Fruit fly (Drosophila melanogaster) whole organism, prepupa: Measurements from ENCODE around the gene CG46506.
"Not testable (repeated sequence)": the region's sequence is repeated elsewhere in the genome, so short reads cannot be mapped to it uniquely, and the experiment has no call there.

Experiments used
- CG11902 ChIP-seq: fragments of 200-800 bp; sonication (Bioruptor generic); optimal IDR thresholded peaks from 3 replicates; lab custom pipeline; 2016; ENCODE audit warnings: missing biosample characterization, missing genetic modification characterization
- CG9139 ChIP-seq: fragments of 200-800 bp; sonication (Bioruptor generic); optimal IDR thresholded peaks from 3 replicates; lab custom pipeline; 2017; ENCODE audit warnings: missing biosample characterization, mild to moderate bottlenecking, missing genetic modification characterization
- Ets21C ChIP-seq: fragments of 200-800 bp; sonication (Bioruptor generic); optimal IDR thresholded peaks from 3 replicates; lab custom pipeline; 2016; ENCODE audit warnings: missing biosample characterization, missing genetic modification characterization
- Sox14 ChIP-seq: fragments of 200-800 bp; sonication (Bioruptor generic); optimal IDR thresholded peaks from 3 replicates; lab custom pipeline; 2016; ENCODE audit warnings: missing biosample characterization, missing genetic modification characterization
- fd59A ChIP-seq: fragments of 200-800 bp; sonication (Bioruptor generic); optimal IDR thresholded peaks from 2 replicates; lab custom pipeline; 2017; ENCODE audit warnings: missing biosample characterization, mild to moderate bottlenecking, missing genetic modification characterization, missing genetic modification reagents
- fd85E ChIP-seq: fragments of 200-800 bp; sonication (Bioruptor generic); optimal IDR thresholded peaks from 3 replicates; lab custom pipeline; 2016; ENCODE audit warnings: missing biosample characterization, missing genetic modification characterization
- lz ChIP-seq: fragments of 200-800 bp; sonication (Bioruptor generic); optimal IDR thresholded peaks from 3 replicates; lab custom pipeline; 2016; ENCODE audit warnings: missing biosample characterization, missing genetic modification characterization
- salr ChIP-seq, 2 experiments: fragments of 200-800 bp; sonication (Bioruptor generic); optimal IDR thresholded peaks; 3 replicates each; lab custom pipeline; 2016 to 2018; ENCODE audit warnings: missing biosample characterization in 2 of 2, missing genetic modification characterization in 2 of 2, mild to moderate bottlenecking in 1 of 2
- spab ChIP-seq: fragments of 200-800 bp; sonication (Bioruptor generic); optimal IDR thresholded peaks from 2 replicates; lab custom pipeline; 2017; ENCODE audit warnings: missing biosample characterization, mild to moderate bottlenecking, missing genetic modification characterization, missing genetic modification reagents
- ss ChIP-seq, 2 experiments: fragments of 200-800 bp; sonication (Bioruptor generic); optimal IDR thresholded peaks; 2 replicates in 1 of 2; 3 replicates in 1 of 2; lab custom pipeline; 2017 to 2018; ENCODE audit warnings: mild to moderate bottlenecking in 2 of 2, missing biosample characterization in 2 of 2, missing genetic modification characterization in 2 of 2, moderate library complexity in 1 of 2

CG46506 gene

DNA sequence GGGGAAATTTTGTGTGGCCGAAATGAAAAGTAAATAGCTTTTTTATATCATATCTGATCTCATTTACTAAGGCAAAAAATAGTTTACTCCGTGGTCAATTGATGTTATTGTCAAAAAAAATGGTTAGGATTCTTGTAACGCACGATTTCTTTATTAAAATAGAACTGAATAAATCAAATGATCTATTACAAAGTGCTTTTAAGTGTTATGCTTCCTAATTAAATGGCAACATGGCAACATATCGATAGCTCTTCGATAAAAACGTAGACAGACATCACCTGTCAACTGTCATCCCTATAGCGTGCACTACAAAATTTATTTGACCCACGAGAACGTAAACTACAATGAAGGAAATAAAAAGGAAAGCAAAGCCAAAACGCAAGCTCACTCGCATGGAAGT is 29.4 kb downstream of the CG46506 start, which contains the start of gene CG46512:
TSS of gene CG46512 (plus strand) at position 301 of the 400 bp plus-strand sequence.
- not testable (repeated sequence) for TF ChIP-seq CG9139 (GFP tag; lab: Kevin White, UChicago); fd85E (GFP tag; lab: Kevin White, UChicago); salr (GFP tag; optimal IDR thresholded peaks at IDR 0.05; lab: Kevin White, UChicago)

DNA sequence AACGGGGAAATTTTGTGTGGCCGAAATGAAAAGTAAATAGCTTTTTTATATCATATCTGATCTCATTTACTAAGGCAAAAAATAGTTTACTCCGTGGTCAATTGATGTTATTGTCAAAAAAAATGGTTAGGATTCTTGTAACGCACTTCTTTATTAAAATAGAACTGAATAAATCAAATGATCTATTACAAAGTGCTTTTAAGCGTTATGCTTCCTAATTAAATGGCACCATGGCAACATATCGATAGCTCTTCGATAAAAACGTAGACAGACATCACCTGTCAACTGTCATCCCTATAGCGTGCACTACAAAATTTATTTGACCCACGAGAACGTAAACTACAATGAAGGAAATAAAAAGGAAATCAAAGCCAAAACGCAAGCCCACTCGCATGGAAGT is 34.3 kb downstream of the CG46506 start, which contains the start of gene CG46513:
TSS of gene CG46513 (plus strand) at position 301 of the 400 bp plus-strand sequence.
- TF ChIP-seq fd59A; ss (GFP tag; optimal IDR thresholded peaks at IDR 0.05; lab: Kevin White, UChicago); spab (GFP tag; lab: Kevin White, UChicago): not testable (repeated sequence)

dm6 chrX:22196874-22197273 is 39.2 kb downstream of the CG46506 start, which contains the start of gene CG46514:
CG46514 (plus strand) TSS chrX:22197174.
- TF ChIP-seq Ets21C, fd85E, Sox14 (GFP tag; lab: Kevin White, UChicago): not testable (repeated sequence)

DNA sequence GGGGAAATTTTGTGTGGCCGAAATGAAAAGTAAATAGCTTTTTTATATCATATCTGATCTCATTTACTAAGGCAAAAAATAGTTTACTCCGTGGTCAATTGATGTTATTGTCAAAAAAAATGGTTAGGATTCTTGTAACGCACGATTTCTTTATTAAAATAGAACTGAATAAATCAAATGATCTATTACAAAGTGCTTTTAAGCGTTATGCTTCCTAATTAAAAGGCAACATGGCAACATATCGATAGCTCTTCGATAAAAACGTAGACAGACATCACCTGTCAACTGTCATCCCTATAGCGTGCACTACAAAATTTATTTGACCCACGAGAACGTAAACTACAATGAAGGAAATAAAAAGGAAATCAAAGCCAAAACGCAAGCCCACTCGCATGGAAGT is 44.2 kb downstream of the CG46506 start, which contains the start of gene CG46515:
TSS of gene CG46515 (plus strand) at position 301 of the 400 bp plus-strand sequence.
- TF ChIP-seq CG11902, CG9139, lz (GFP tag; lab: Kevin White, UChicago): not testable (repeated sequence)
